Fruit fly (Drosophila melanogaster): Measurements from ENCODE around the gene Atet.

Atet gene

dm6 chr2L:4331779-4332328 lies 1.9 kb upstream of the Atet start (continued):
- TF ChIP-seq E2f2 (GFP tag; IDR thresholded peaks at IDR 0.05) (peak; percentile 90), Myb (GFP tag; optimal IDR thresholded peaks at IDR 0.05) (peak; percentile 79), CoRest (tag; optimal IDR thresholded peaks at IDR 0.05) (no peak), CTCF (GFP tag; optimal IDR thresholded peaks at IDR 0.05) (peak; percentile 35), kay (GFP tag; optimal IDR thresholded peaks at IDR 0.05) (peak; percentile 6), Trl (optimal IDR thresholded peaks at IDR 0.05) (peak in 1 of 2 experiments; percentile 21), Trl (GFP tag; optimal IDR thresholded peaks at IDR 0.05) (no peak), B-H2 (GFP tag; optimal IDR thresholded peaks at IDR 0.05) (no peak)

dm6 chr2L:4332583-4332961 lies 1.1 kb upstream of the Atet start:
- TF ChIP-seq crol (GFP tag; IDR thresholded peaks at IDR 0.05) = peak; percentile 71
- peak; percentile 61 for TF ChIP-seq mirr (GFP tag; optimal IDR thresholded peaks at IDR 0.05)
- TF ChIP-seq exex (tag; optimal IDR thresholded peaks at IDR 0.05) = peak; percentile 56
- no peak for TF ChIP-seq Kr (GFP tag; optimal IDR thresholded peaks at IDR 0.05)
- TF ChIP-seq eve (GFP tag; optimal IDR thresholded peaks at IDR 0.05) = peak in 1 of 2 experiments; percentile 77
- TF ChIP-seq CG31441 (GFP tag; IDR thresholded peaks at IDR 0.05) = no peak
- TF ChIP-seq kay (GFP tag; optimal IDR thresholded peaks at IDR 0.05) = peak; percentile 46
- TF ChIP-seq GATAe (GFP tag; conservative IDR thresholded peaks at IDR 0.05) = peak; percentile 57

dm6 chr2L:4332962-4333757 lies 553 bp upstream of the Atet start:
- TF ChIP-seq ATbp (GFP tag; optimal IDR thresholded peaks at IDR 0.05) (peak; percentile 81), stwl (tag; optimal IDR thresholded peaks at IDR 0.05) (no peak), bigmax (GFP tag; optimal IDR thresholded peaks at IDR 0.05) (peak; percentile 42), CG31365 (tag; optimal IDR thresholded peaks at IDR 0.05) (peak; percentile 53), CG13624 (GFP tag; optimal IDR thresholded peaks at IDR 0.05) (peak; percentile 89), gcm (GFP tag; optimal IDR thresholded peaks at IDR 0.05) (peak; percentile 50), lmd (GFP tag; IDR thresholded peaks at IDR 0.05) (peak; percentile 74), CG17385 (GFP tag; optimal IDR thresholded peaks at IDR 0.05) (peak; percentile 63), CG7987 (GFP tag; optimal IDR thresholded peaks at IDR 0.05) (peak; percentile 55), Drgx (GFP tag; IDR thresholded peaks at IDR 0.05) (peak; percentile 94), CG11560 (tag; IDR thresholded peaks at IDR 0.05) (peak; percentile 44; the same call in 1 of the 3 replicates), Pdp1 (GFP tag; optimal IDR thresholded peaks at IDR 0.05) (peak; percentile 78 to 79), Nf-YA (GFP tag; IDR thresholded peaks at IDR 0.05) (peak; percentile 58; the same call in 1 of the 2 replicates), bowl (GFP tag; IDR thresholded peaks at IDR 0.05) (peak; percentile 64), kah (GFP tag; optimal IDR thresholded peaks at IDR 0.05) (peak; percentile 65), Six4 (GFP tag; optimal IDR thresholded peaks at IDR 0.05) (peak; percentile 45), CG2199 (GFP tag; IDR thresholded peaks at IDR 0.05) (peak; percentile 89), jigr1 (GFP tag; IDR thresholded peaks at IDR 0.05) (peak; percentile 56; the same call in 2 of the 3 replicates), CG18619 (GFP tag; optimal IDR thresholded peaks at IDR 0.05) (peak; percentile 67), Dp (GFP tag; optimal IDR thresholded peaks at IDR 0.05) (no peak), CG1792 (GFP tag; optimal IDR thresholded peaks at IDR 0.05) (peak; percentile 82), unpg (GFP tag; optimal IDR thresholded peaks at IDR 0.05) (peak; percentile 91), knrl (GFP tag; IDR thresholded peaks at IDR 0.05; ENCODE audit: partially characterized antibody) (no peak), E2f2 (GFP tag; IDR thresholded peaks at IDR 0.05) (peak; percentile 61; the same call in 1 of the 2 replicates), CG15514 (GFP tag; optimal IDR thresholded peaks at IDR 0.05) (peak; percentile 81), Aef1 (GFP tag; IDR thresholded peaks at IDR 0.05) (peak; percentile 82), NC2α (GFP tag; optimal IDR thresholded peaks at IDR 0.05) (peak; percentile 72), dan (GFP tag; IDR thresholded peaks at IDR 0.05) (no peak; the same call in 1 of the 2 replicates), schlank (tag; optimal IDR thresholded peaks at IDR 0.05) (peak; percentile 62), Trl (optimal IDR thresholded peaks at IDR 0.05) (peak in 1 of 2 experiments; percentile 39), Trl (GFP tag; optimal IDR thresholded peaks at IDR 0.05) (peak; percentile 90), mld (GFP tag; IDR thresholded peaks at IDR 0.05; ENCODE audit: partially characterized antibody) (no peak), CG6175 (GFP tag; IDR thresholded peaks at IDR 0.05) (peak; percentile 85), corto (GFP tag; optimal IDR thresholded peaks at IDR 0.05) (peak; percentile 69)

Data from whole organism, embryonic.